Fruit fly (Drosophila melanogaster) whole organism, prepupa: Measurements from ENCODE around the gene DNAlig3.

Experiments used
- CG10631 ChIP-seq: fragments of 200-800 bp; sonication (Bioruptor generic); optimal IDR thresholded peaks from 2 replicates; lab custom pipeline; 2016; ENCODE audit warnings: missing biosample characterization, missing genetic modification characterization
- CG11294 ChIP-seq: fragments of 200-800 bp; sonication (Bioruptor generic); IDR thresholded peaks from 2 replicates; pipeline ENCODE4 v1.3.6; 2022; ENCODE audit warnings: missing biosample characterization, missing genetic modification characterization
- CG11762 ChIP-seq: fragments of 200-800 bp; sonication (Bioruptor generic); optimal IDR thresholded peaks from 3 replicates; lab custom pipeline; 2016; ENCODE audit warnings: missing biosample characterization, missing genetic modification characterization; ENCODE audit not compliant: insufficient read depth
- CG11902 ChIP-seq: fragments of 200-800 bp; sonication (Bioruptor generic); optimal IDR thresholded peaks from 3 replicates; lab custom pipeline; 2016; ENCODE audit warnings: missing biosample characterization, missing genetic modification characterization
- CG15336 ChIP-seq: fragments of 200-800 bp; sonication (Bioruptor generic); IDR thresholded peaks from 2 replicates; pipeline ENCODE4 v1.3.6; 2022; ENCODE audit warnings: missing biosample characterization, missing genetic modification characterization
- CG1621 ChIP-seq: fragments of 200-800 bp; sonication (Bioruptor generic); optimal IDR thresholded peaks from 3 replicates; lab custom pipeline; 2018; ENCODE audit warnings: missing biosample characterization, mild to moderate bottlenecking, missing genetic modification characterization
- CG16779 ChIP-seq: fragments of 200-800 bp; sonication (Bioruptor generic); optimal IDR thresholded peaks from 3 replicates; lab custom pipeline; 2017; ENCODE audit warnings: missing biosample characterization, mild to moderate bottlenecking, missing genetic modification characterization
- CG3032 ChIP-seq: fragments of 200-800 bp; optimal IDR thresholded peaks from 2 replicates; lab custom pipeline; 2019; ENCODE audit warnings: missing biosample characterization, mild to moderate bottlenecking, missing genetic modification characterization, moderate library complexity
- CG31627 ChIP-seq: fragments of 200-800 bp; sonication (Bioruptor generic); optimal IDR thresholded peaks from 3 replicates; lab custom pipeline; 2016; ENCODE audit warnings: missing biosample characterization, missing genetic modification characterization
- CG32006 ChIP-seq: fragments of 200-800 bp; sonication (Bioruptor generic); optimal IDR thresholded peaks from 3 replicates; lab custom pipeline; 2017; ENCODE audit warnings: missing biosample characterization, mild to moderate bottlenecking, missing genetic modification characterization
- CG34406 ChIP-seq: fragments of 200-800 bp; sonication (Bioruptor generic); optimal IDR thresholded peaks from 3 replicates; lab custom pipeline; 2016; ENCODE audit warnings: missing biosample characterization, missing genetic modification characterization
- CG3919 ChIP-seq: fragments of 200-800 bp; sonication (Bioruptor generic); optimal IDR thresholded peaks from 3 replicates; lab custom pipeline; 2016; ENCODE audit warnings: missing biosample characterization, missing genetic modification characterization
- CG4318 ChIP-seq: fragments of 200-800 bp; sonication (Bioruptor generic); optimal IDR thresholded peaks from 3 replicates; lab custom pipeline; 2017; ENCODE audit warnings: missing biosample characterization, mild to moderate bottlenecking, missing genetic modification characterization
- CG6163 ChIP-seq: fragments of 200-800 bp; sonication (Bioruptor generic); IDR thresholded peaks from 3 replicates; pipeline ENCODE4 v1.3.6; 2022; ENCODE audit warnings: missing biosample characterization, missing genetic modification characterization
- CG6276 ChIP-seq: fragments of 200-800 bp; sonication (Bioruptor generic); optimal IDR thresholded peaks from 2 replicates; lab custom pipeline; 2017; ENCODE audit warnings: missing biosample characterization, mild to moderate bottlenecking, missing genetic modification characterization
- CG6808 ChIP-seq: fragments of 200-800 bp; sonication (Bioruptor generic); optimal IDR thresholded peaks from 3 replicates; lab custom pipeline; 2017; ENCODE audit warnings: missing biosample characterization, missing genetic modification characterization, mild to moderate bottlenecking, moderate library complexity, missing genetic modification reagents
- CG6854 ChIP-seq: fragments of 200-800 bp; sonication (Bioruptor generic); optimal IDR thresholded peaks from 2 replicates; lab custom pipeline; 2017; ENCODE audit warnings: missing biosample characterization, mild to moderate bottlenecking, missing genetic modification characterization
- CG7368 ChIP-seq: fragments of 200-800 bp; sonication (Bioruptor generic); optimal IDR thresholded peaks from 3 replicates; lab custom pipeline; 2016; ENCODE audit warnings: missing biosample characterization, missing genetic modification characterization
- CG8319 ChIP-seq: fragments of 200-800 bp; sonication (Bioruptor generic); optimal IDR thresholded peaks from 3 replicates; lab custom pipeline; 2016; ENCODE audit warnings: missing biosample characterization, missing genetic modification characterization
- Eip75B ChIP-seq: fragments of 200-800 bp; sonication (Bioruptor generic); optimal IDR thresholded peaks from 3 replicates; lab custom pipeline; 2016; ENCODE audit warnings: missing biosample characterization, missing genetic modification characterization
- Eip78C ChIP-seq: fragments of 200-800 bp; sonication (Bioruptor generic); peaks from one replicate; lab custom pipeline; 2016; ENCODE audit warnings: missing biosample characterization, missing genetic modification characterization
- Eip93F ChIP-seq: fragments of 200-800 bp; sonication (Bioruptor generic); optimal IDR thresholded peaks from 2 replicates; lab custom pipeline; 2016; ENCODE audit warnings: missing biosample characterization, mild to moderate bottlenecking, missing genetic modification characterization
- Ets21C ChIP-seq: fragments of 200-800 bp; sonication (Bioruptor generic); optimal IDR thresholded peaks from 3 replicates; lab custom pipeline; 2016; ENCODE audit warnings: missing biosample characterization, missing genetic modification characterization
- Ets96B ChIP-seq: fragments of 200-800 bp; optimal IDR thresholded peaks from 2 replicates; lab custom pipeline; 2019; ENCODE audit warnings: missing biosample characterization, mild to moderate bottlenecking, missing genetic modification characterization, moderate library complexity
- Gug ChIP-seq: fragments of 200-800 bp; sonication (Bioruptor generic); IDR thresholded peaks from 2 replicates; pipeline ENCODE4 v1.3.6; 2022; ENCODE audit warnings: missing biosample characterization, missing genetic modification characterization
- Hr38 ChIP-seq: sonication (Bioruptor generic); optimal IDR thresholded peaks from 2 replicates; lab custom pipeline; 2016; ENCODE audit warnings: missing biosample characterization, missing genetic modification characterization
- Hr39 ChIP-seq: fragments of 200-800 bp; sonication (Bioruptor generic); optimal IDR thresholded peaks from 2 replicates; lab custom pipeline; 2016; ENCODE audit warnings: missing biosample characterization, missing genetic modification characterization
- Hr4 ChIP-seq: fragments of 200-800 bp; sonication (Bioruptor generic); optimal IDR thresholded peaks from 3 replicates; lab custom pipeline; 2016; ENCODE audit warnings: missing biosample characterization, missing genetic modification characterization
- Lpt ChIP-seq: fragments of 200-800 bp; sonication (Bioruptor generic); optimal IDR thresholded peaks from 3 replicates; lab custom pipeline; 2016; ENCODE audit warnings: missing biosample characterization, missing genetic modification characterization
- OdsH ChIP-seq: fragments of 200-800 bp; sonication (Bioruptor generic); optimal IDR thresholded peaks from 3 replicates; lab custom pipeline; 2016; ENCODE audit warnings: missing biosample characterization, missing genetic modification characterization
- Smox ChIP-seq: fragments of 200-800 bp; sonication (Bioruptor generic); optimal IDR thresholded peaks from 3 replicates; lab custom pipeline; 2016; ENCODE audit warnings: missing biosample characterization, missing genetic modification characterization
- Sox102F ChIP-seq: fragments of 200-800 bp; sonication (Bioruptor generic); optimal IDR thresholded peaks from 2 replicates; lab custom pipeline; 2016; ENCODE audit warnings: missing biosample characterization, mild to moderate bottlenecking, missing genetic modification characterization
- Sox14 ChIP-seq: fragments of 200-800 bp; sonication (Bioruptor generic); optimal IDR thresholded peaks from 3 replicates; lab custom pipeline; 2016; ENCODE audit warnings: missing biosample characterization, missing genetic modification characterization
- Sox15 ChIP-seq: fragments of 200-800 bp; sonication (Bioruptor generic); optimal IDR thresholded peaks from 3 replicates; lab custom pipeline; 2016; ENCODE audit warnings: missing biosample characterization, missing genetic modification characterization
- acj6 ChIP-seq: fragments of 200-800 bp; sonication (Bioruptor generic); optimal IDR thresholded peaks from 3 replicates; lab custom pipeline; 2016; ENCODE audit warnings: missing biosample characterization, missing genetic modification characterization
- cyc ChIP-seq: fragments of 200-800 bp; sonication (Bioruptor generic); optimal IDR thresholded peaks from 3 replicates; lab custom pipeline; 2016; ENCODE audit warnings: missing biosample characterization, missing genetic modification characterization
- dsx ChIP-seq: fragments of 200-800 bp; optimal IDR thresholded peaks from 3 replicates; lab custom pipeline; 2019; ENCODE audit warnings: missing biosample characterization, mild to moderate bottlenecking, missing genetic modification characterization, moderate library complexity; ENCODE audit not compliant: poor library complexity, severe bottlenecking
- eg ChIP-seq: fragments of 200-800 bp; sonication (Bioruptor generic); IDR thresholded peaks from 3 replicates; pipeline ENCODE4 v1.3.6; 2022; ENCODE audit warnings: missing biosample characterization, missing genetic modification characterization
- fd59A ChIP-seq: fragments of 200-800 bp; sonication (Bioruptor generic); optimal IDR thresholded peaks from 2 replicates; lab custom pipeline; 2017; ENCODE audit warnings: missing biosample characterization, mild to moderate bottlenecking, missing genetic modification characterization, missing genetic modification reagents
- fd85E ChIP-seq: fragments of 200-800 bp; sonication (Bioruptor generic); optimal IDR thresholded peaks from 3 replicates; lab custom pipeline; 2016; ENCODE audit warnings: missing biosample characterization, missing genetic modification characterization
- fkh ChIP-seq: fragments of 200-800 bp; sonication (Bioruptor generic); optimal IDR thresholded peaks from 3 replicates; lab custom pipeline; 2017; ENCODE audit warnings: missing biosample characterization, mild to moderate bottlenecking, missing genetic modification characterization, moderate library complexity
- lz ChIP-seq: fragments of 200-800 bp; sonication (Bioruptor generic); optimal IDR thresholded peaks from 3 replicates; lab custom pipeline; 2016; ENCODE audit warnings: missing biosample characterization, missing genetic modification characterization
- net ChIP-seq: fragments of 200-800 bp; sonication (Bioruptor generic); optimal IDR thresholded peaks from 3 replicates; lab custom pipeline; 2016; ENCODE audit warnings: missing biosample characterization, missing genetic modification characterization
- pdm3 ChIP-seq: fragments of 200-800 bp; sonication (Bioruptor generic); optimal IDR thresholded peaks from 3 replicates; lab custom pipeline; 2016; ENCODE audit warnings: missing biosample characterization, missing genetic modification characterization
- ss ChIP-seq, 2 experiments: fragments of 200-800 bp; sonication (Bioruptor generic); optimal IDR thresholded peaks; 2 replicates in 1 of 2; 3 replicates in 1 of 2; lab custom pipeline; 2017 to 2018; ENCODE audit warnings: mild to moderate bottlenecking in 2 of 2, missing biosample characterization in 2 of 2, missing genetic modification characterization in 2 of 2, moderate library complexity in 1 of 2
- svp ChIP-seq: fragments of 200-800 bp; sonication (Bioruptor generic); peaks from one replicate; lab custom pipeline; 2016; ENCODE audit warnings: missing biosample characterization, missing genetic modification characterization
- vri ChIP-seq: fragments of 200-800 bp; sonication (Bioruptor generic); optimal IDR thresholded peaks from 3 replicates; lab custom pipeline; 2016; ENCODE audit warnings: missing biosample characterization, mild to moderate bottlenecking, missing genetic modification characterization

Gene DNAlig3

DNA sequence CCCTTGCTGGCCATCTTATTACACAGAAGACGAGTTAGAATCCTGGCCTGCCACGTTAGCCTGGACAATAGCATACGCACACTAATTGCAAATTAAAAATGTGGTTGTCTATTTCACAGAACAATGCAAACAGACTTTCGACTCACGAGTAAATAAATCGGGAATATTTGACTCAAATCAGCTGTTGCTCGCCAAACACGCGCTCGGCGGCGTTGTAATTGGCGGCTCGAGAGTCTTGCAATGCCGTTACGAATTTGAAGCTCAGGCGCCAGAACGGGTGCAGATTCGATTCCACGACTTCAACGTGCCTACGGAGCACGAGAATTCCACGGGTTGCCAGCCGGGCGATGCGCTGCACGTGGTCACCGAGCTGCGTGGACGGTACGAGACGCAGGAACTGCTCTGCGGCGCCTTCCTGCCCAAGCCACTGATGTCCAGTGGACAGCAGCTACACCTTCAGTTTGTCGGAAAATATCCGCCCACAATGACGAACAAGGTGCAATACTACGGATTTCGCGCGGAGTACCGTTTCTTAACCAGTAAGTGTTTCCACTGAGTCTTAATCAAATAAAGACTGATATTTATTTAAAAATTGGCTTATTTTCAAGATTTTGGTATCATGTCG, at the start of gene DNAlig3:
Gene DNAlig3 (minus strand): TSS at position 168 of the 625 bp plus-strand sequence.
- TF ChIP-seq Hr39 (GFP tag; lab: Kevin White, UChicago) = no peak
- no peak for TF ChIP-seq Sox15 (GFP tag; lab: Kevin White, UChicago)
- peak; percentile 51 for TF ChIP-seq CG6854 (GFP tag; lab: Kevin White, UChicago)
- TF ChIP-seq CG6163 (GFP tag; lab: Robert Waterston, UW) = no peak
- TF ChIP-seq CG3032 (tag; lab: Kevin White, UChicago) = no peak
- TF ChIP-seq CG34406 (GFP tag; lab: Kevin White, UChicago) = no peak
- TF ChIP-seq ss (GFP tag; optimal IDR thresholded peaks at IDR 0.05; lab: Kevin White, UChicago) = no peak
- no peak for TF ChIP-seq CG11294 (GFP tag; lab: Robert Waterston, UW)
- TF ChIP-seq net (GFP tag; lab: Kevin White, UChicago) = no peak
- TF ChIP-seq fkh (GFP tag; lab: Kevin White, UChicago) = peak; percentile 98
- TF ChIP-seq CG11902 (GFP tag; lab: Kevin White, UChicago) = no peak
- no peak for TF ChIP-seq Sox102F
- no peak for TF ChIP-seq CG8319 (GFP tag; lab: Kevin White, UChicago)
- TF ChIP-seq Eip75B (GFP tag; lab: Kevin White, UChicago) = no peak

DNA sequence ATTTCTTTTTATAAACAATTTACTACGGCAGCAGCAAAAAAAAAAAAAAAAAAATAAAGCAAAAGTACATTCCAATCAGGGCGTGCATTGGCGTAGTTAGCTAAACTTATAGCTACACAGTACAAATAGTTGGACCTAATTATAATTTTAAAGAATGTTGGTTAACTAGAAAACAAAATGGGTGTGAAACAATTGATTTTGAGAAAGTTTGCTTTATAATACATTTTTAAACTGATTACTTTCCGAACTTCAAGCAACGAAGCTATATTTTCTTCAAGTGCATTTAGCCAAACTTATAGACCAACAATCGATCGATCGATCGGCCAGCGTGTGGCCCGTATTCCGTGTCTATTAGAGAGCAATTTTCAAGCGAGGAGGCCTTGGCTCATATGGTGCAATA, 49.7 kb upstream of the DNAlig3 start:
- TF ChIP-seq Smox (GFP tag; lab: Kevin White, UChicago) (no peak), Hr38 (GFP tag; lab: Kevin White, UChicago) (no peak), CG7368 (no peak), CG4318 (GFP tag; lab: Kevin White, UChicago) (no peak), CG6276 (GFP tag; lab: Kevin White, UChicago) (no peak), CG10631 (GFP tag; lab: Kevin White, UChicago) (no peak), CG15336 (peak; percentile 71), Sox14 (no peak), cyc (GFP tag; lab: Kevin White, UChicago) (no peak), CG6854 (GFP tag; lab: Kevin White, UChicago) (no peak), Hr39 (GFP tag; lab: Kevin White, UChicago) (no peak), eg (GFP tag; lab: Robert Waterston, UW) (peak; percentile 65; the same call in 1 of the 3 replicates), fkh (GFP tag; lab: Kevin White, UChicago) (no peak), vri (GFP tag; lab: Kevin White, UChicago) (no peak), CG3919 (peak; percentile 30), CG16779 (tag; lab: Kevin White, UChicago) (no peak), acj6 (GFP tag; lab: Kevin White, UChicago) (no peak), CG1621 (tag; lab: Kevin White, UChicago) (no peak), Hr4 (GFP tag; lab: Kevin White, UChicago) (no peak), CG34406 (GFP tag; lab: Kevin White, UChicago) (no peak), dsx (GFP tag; lab: Kevin White, UChicago) (no peak), CG31627 (GFP tag; lab: Kevin White, UChicago) (peak; percentile 5), CG11294 (GFP tag; lab: Robert Waterston, UW) (peak; percentile 50; the same call in 1 of the 2 replicates), ss (GFP tag; optimal IDR thresholded peaks at IDR 0.05; lab: Kevin White, UChicago) (no peak), lz (GFP tag; lab: Kevin White, UChicago) (no peak), Sox15 (GFP tag; lab: Kevin White, UChicago) (no peak), fd59A (no peak), Lpt (no peak), net (GFP tag; lab: Kevin White, UChicago) (peak; percentile 30), Eip93F (GFP tag; lab: Kevin White, UChicago) (no peak), CG6808 (no peak), Eip75B (GFP tag; lab: Kevin White, UChicago) (no peak), CG32006 (peak; percentile 58), fd85E (GFP tag; lab: Kevin White, UChicago) (no peak), CG11902 (GFP tag; lab: Kevin White, UChicago) (peak; percentile 24), Sox102F (no peak), Ets96B (tag; lab: Kevin White, UChicago) (peak; percentile 7), OdsH (GFP tag; lab: Kevin White, UChicago) (peak; percentile 53), CG11762 (GFP tag; lab: Kevin White, UChicago) (peak; percentile 6), pdm3 (GFP tag; lab: Kevin White, UChicago) (no peak), Gug (peak; percentile 32; the same call in 1 of the 2 replicates), CG3032 (tag; lab: Kevin White, UChicago) (peak; percentile 23), svp (GFP tag; lab: Kevin White, UChicago) (peak; percentile 51), Ets21C (GFP tag; lab: Kevin White, UChicago) (no peak), Eip78C (peak; percentile 76)
